Fruit fly (Drosophila melanogaster): ENCODE data around the gene CG9915.

CG9915 gene

dm6 chrX:16288492-16288964, 24.4 kb downstream of the CG9915 start, which contains the start of the genes CG32576 and caz (continued):
- peak; percentile 47 for TF ChIP-seq achi (GFP tag; optimal IDR thresholded peaks at IDR 0.05)
- TF ChIP-seq CG4318 (GFP tag; optimal IDR thresholded peaks at IDR 0.05) = no peak
- TF ChIP-seq Sox102F (GFP tag; optimal IDR thresholded peaks at IDR 0.05) = peak; percentile 43
- TF ChIP-seq CG3919 (GFP tag; optimal IDR thresholded peaks at IDR 0.05) = no peak
- no peak for TF ChIP-seq Ets96B (tag; optimal IDR thresholded peaks at IDR 0.05)
- TF ChIP-seq cyc (GFP tag; optimal IDR thresholded peaks at IDR 0.05) = peak; percentile 3
- TF ChIP-seq dsx (GFP tag; optimal IDR thresholded peaks at IDR 0.05; ENCODE audit: poor library complexity, severe bottlenecking) = peak; percentile 88

dm6 chrX:16286083-16286666, 26.8 kb downstream of the CG9915 start, which contains the start of gene UQCR-14:
Gene UQCR-14 (plus strand): TSS chrX:16286288.
- TF ChIP-seq CG32006 (GFP tag; optimal IDR thresholded peaks at IDR 0.05) (no peak), CG8319 (GFP tag; optimal IDR thresholded peaks at IDR 0.05) (no peak), esn (GFP tag; optimal IDR thresholded peaks at IDR 0.05) (peak; percentile 46), fd59A (GFP tag; optimal IDR thresholded peaks at IDR 0.05) (no peak), Met (GFP tag; optimal IDR thresholded peaks at IDR 0.05) (no peak), Smox (GFP tag; optimal IDR thresholded peaks at IDR 0.05) (no peak), Hr39 (GFP tag; optimal IDR thresholded peaks at IDR 0.05) (no peak), CG9139 (GFP tag; optimal IDR thresholded peaks at IDR 0.05) (no peak), fkh (GFP tag; optimal IDR thresholded peaks at IDR 0.05) (no peak), CG1621 (tag; optimal IDR thresholded peaks at IDR 0.05) (peak; percentile 12), CG4318 (GFP tag; optimal IDR thresholded peaks at IDR 0.05) (no peak), svp (GFP tag) (no peak), lz (GFP tag; optimal IDR thresholded peaks at IDR 0.05) (peak; percentile 9), CG31627 (GFP tag; optimal IDR thresholded peaks at IDR 0.05) (peak; percentile 19), spab (GFP tag; optimal IDR thresholded peaks at IDR 0.05) (no peak), Sox15 (GFP tag; optimal IDR thresholded peaks at IDR 0.05) (no peak), Ets21C (GFP tag; optimal IDR thresholded peaks at IDR 0.05) (no peak), Blimp-1 (GFP tag; optimal IDR thresholded peaks at IDR 0.05) (no peak), topi (GFP tag; optimal IDR thresholded peaks at IDR 0.05) (peak; percentile 43), dac (GFP tag; optimal IDR thresholded peaks at IDR 0.05) (no peak), OdsH (GFP tag; optimal IDR thresholded peaks at IDR 0.05) (no peak), CG10631 (GFP tag; optimal IDR thresholded peaks at IDR 0.05) (peak; percentile 6), Hr38 (GFP tag; optimal IDR thresholded peaks at IDR 0.05) (no peak), vri (GFP tag; optimal IDR thresholded peaks at IDR 0.05) (peak; percentile 43), CG15336 (GFP tag; IDR thresholded peaks at IDR 0.05) (no peak), dsx (GFP tag; optimal IDR thresholded peaks at IDR 0.05; ENCODE audit: poor library complexity, severe bottlenecking) (peak; percentile 34), CG6808 (GFP tag; optimal IDR thresholded peaks at IDR 0.05) (no peak), CG8632 (GFP tag; optimal IDR thresholded peaks at IDR 0.05) (no peak), achi (GFP tag; optimal IDR thresholded peaks at IDR 0.05) (peak; percentile 19), Hr4 (GFP tag; optimal IDR thresholded peaks at IDR 0.05) (no peak), Lpt (GFP tag; optimal IDR thresholded peaks at IDR 0.05) (no peak), CG3919 (GFP tag; optimal IDR thresholded peaks at IDR 0.05) (no peak), ss (GFP tag; optimal IDR thresholded peaks at IDR 0.05) (no peak), Sox14 (GFP tag; optimal IDR thresholded peaks at IDR 0.05) (peak; percentile 12), net (GFP tag; optimal IDR thresholded peaks at IDR 0.05) (no peak), pdm3 (GFP tag; optimal IDR thresholded peaks at IDR 0.05) (no peak), CG11902 (GFP tag; optimal IDR thresholded peaks at IDR 0.05) (no peak), CG8119 (GFP tag; IDR thresholded peaks at IDR 0.05) (no peak), CG11294 (GFP tag; IDR thresholded peaks at IDR 0.05) (no peak), cyc (GFP tag; optimal IDR thresholded peaks at IDR 0.05) (peak; percentile 8), Eip93F (GFP tag; optimal IDR thresholded peaks at IDR 0.05) (no peak), Sox102F (GFP tag; optimal IDR thresholded peaks at IDR 0.05) (peak; percentile 10), Gug (GFP tag; IDR thresholded peaks at IDR 0.05) (no peak), CG6276 (GFP tag; optimal IDR thresholded peaks at IDR 0.05) (no peak), Eip78C (GFP tag) (peak; percentile 74), Ets96B (tag; optimal IDR thresholded peaks at IDR 0.05) (no peak), CG7368 (GFP tag; optimal IDR thresholded peaks at IDR 0.05) (no peak), CG6854 (GFP tag; optimal IDR thresholded peaks at IDR 0.05) (no peak)

Data from whole organism, prepupa.